Worm (Caenorhabditis elegans) whole organism, late embryonic: Measurements from ENCODE around the gene cdh-8.

Source experiments
- F13H6.1 ChIP-seq: sonication (generic microtip); optimal IDR thresholded peaks from 2 replicates; lab custom pipeline; 2016; ENCODE audit warnings: missing genetic modification characterization, missing compliant biosample characterization
- T23F11.4 ChIP-seq: fragments of 200-800 bp; sonication (Bioruptor generic); optimal IDR thresholded peaks from 2 replicates; lab custom pipeline; 2018; ENCODE audit warnings: mild to moderate bottlenecking, missing genetic modification characterization, missing compliant biosample characterization
- ama-1 ChIP-seq: fragments of 150-350 bp; optimal IDR thresholded peaks from 2 replicates; lab custom pipeline; 2014
- ceh-31 ChIP-seq: sonication (generic microtip); optimal IDR thresholded peaks from 2 replicates; lab custom pipeline; 2016; ENCODE audit warnings: missing genetic modification characterization, missing compliant biosample characterization
- fax-1 ChIP-seq: sonication (generic microtip); optimal IDR thresholded peaks from 2 replicates; lab custom pipeline; 2016; ENCODE audit warnings: missing genotype, missing genetic modification characterization, missing compliant biosample characterization
- hlh-15 ChIP-seq: sonication (generic microtip); optimal IDR thresholded peaks from 2 replicates; lab custom pipeline; 2016; ENCODE audit warnings: missing genetic modification characterization, missing compliant biosample characterization
- nhr-11 ChIP-seq: fragments of 150-350 bp; optimal IDR thresholded peaks from 2 replicates; lab custom pipeline; 2014; ENCODE audit warnings: missing biosample characterization, missing genetic modification characterization
- pha-4 ChIP-seq: fragments of 150-350 bp; optimal IDR thresholded peaks from 2 replicates; lab custom pipeline; 2018; ENCODE audit warnings: missing biosample characterization, missing genetic modification reagents, missing genetic modification characterization
- sdc-2 ChIP-seq: sonication (generic microtip); optimal IDR thresholded peaks from 2 replicates; lab custom pipeline; 2016; ENCODE audit warnings: missing genotype, missing genetic modification characterization, missing compliant biosample characterization
- unc-86 ChIP-seq: sonication (generic microtip); optimal IDR thresholded peaks from 2 replicates; lab custom pipeline; 2016; ENCODE audit warnings: missing genetic modification characterization, missing compliant biosample characterization
- ztf-16 ChIP-seq: sonication (generic microtip); optimal IDR thresholded peaks from 2 replicates; lab custom pipeline; 2017; ENCODE audit warnings: missing genetic modification characterization, missing compliant biosample characterization

ce11 chrIV:307205-307604 lies 32.4 kb upstream of the cdh-8 start, which contains the start of gene swt-1:
- TF ChIP-seq pha-4 (tag; lab: Kevin White, UChicago) (no peak), F13H6.1 (tag; lab: Kevin White, UChicago) (no peak), unc-86 (no peak), ztf-16 (tag; lab: Kevin White, UChicago) (no peak), T23F11.4 (GFP tag; lab: Kevin White, UChicago) (no peak), fax-1 (tag; lab: Kevin White, UChicago) (no peak), ceh-31 (tag; lab: Kevin White, UChicago) (no peak), nhr-11 (no peak), hlh-15 (no peak), ama-1 (lab: Kevin White, UChicago) (no peak), sdc-2 (no peak)
